Fruit fly (Drosophila melanogaster) whole organism, embryonic: Measurements from ENCODE around the gene Atg12.

Experiments
- Asciz ChIP-seq: fragments of 200-800 bp; sonication (Bioruptor generic); optimal IDR thresholded peaks from 2 replicates; lab custom pipeline; 2017; ENCODE audit warnings: missing biosample characterization, mild to moderate bottlenecking, missing genetic modification characterization, missing genetic modification reagents
- Bgb ChIP-seq: fragments of 200-800 bp; sonication (Bioruptor generic); IDR thresholded peaks from 2 replicates; pipeline ENCODE4 v1.3.6; 2022; ENCODE audit warnings: missing biosample characterization, missing genetic modification characterization; ENCODE audit not compliant: partially characterized antibody
- Blimp-1 ChIP-seq: fragments of 200-800 bp; sonication (Bioruptor generic); optimal IDR thresholded peaks from 3 replicates; lab custom pipeline; 2018; ENCODE audit warnings: missing biosample characterization, missing genetic modification characterization, mild to moderate bottlenecking, moderate library complexity, missing genetic modification reagents
- Bteb2 ChIP-seq: fragments of 200-800 bp; sonication (Bioruptor generic); optimal IDR thresholded peaks from 2 replicates; lab custom pipeline; 2016; ENCODE audit warnings: missing biosample characterization, missing genetic modification characterization
- CG11093 ChIP-seq: fragments of 200-800 bp; sonication (Bioruptor generic); IDR thresholded peaks from 3 replicates; pipeline ENCODE4 v1.3.6; 2022; ENCODE audit warnings: missing biosample characterization, missing genetic modification characterization
- CG12236 ChIP-seq: fragments of 200-800 bp; sonication (Bioruptor generic); optimal IDR thresholded peaks from 2 replicates; lab custom pipeline; 2016; ENCODE audit warnings: missing biosample characterization, missing genetic modification characterization
- CG1602 ChIP-seq: fragments of 200-800 bp; sonication (Bioruptor generic); optimal IDR thresholded peaks from 3 replicates; lab custom pipeline; 2016; ENCODE audit warnings: missing biosample characterization, missing genetic modification characterization
- CG16863 ChIP-seq: fragments of 200-800 bp; sonication (Bioruptor generic); optimal IDR thresholded peaks from 3 replicates; lab custom pipeline; 2016; ENCODE audit warnings: missing biosample characterization, missing genetic modification characterization
- CG17361 ChIP-seq: fragments of 200-800 bp; sonication (Bioruptor generic); IDR thresholded peaks from 3 replicates; pipeline ENCODE4 v1.3.6; 2022; ENCODE audit warnings: missing biosample characterization, missing genetic modification characterization
- CG17912 ChIP-seq: fragments of 200-800 bp; sonication (Bioruptor generic); optimal IDR thresholded peaks from 2 replicates; lab custom pipeline; 2018; ENCODE audit warnings: missing biosample characterization, mild to moderate bottlenecking, missing genetic modification characterization
- CG2875 ChIP-seq: fragments of 200-800 bp; sonication (Bioruptor generic); optimal IDR thresholded peaks from 2 replicates; lab custom pipeline; 2017; ENCODE audit warnings: missing biosample characterization, mild to moderate bottlenecking, missing genetic modification characterization, missing genetic modification reagents
- CG30431 ChIP-seq: fragments of 200-800 bp; sonication (Bioruptor generic); optimal IDR thresholded peaks from 2 replicates; lab custom pipeline; 2017; ENCODE audit warnings: missing biosample characterization, missing genetic modification characterization
- CG3838 ChIP-seq: fragments of 200-800 bp; sonication (Bioruptor generic); optimal IDR thresholded peaks from 3 replicates; lab custom pipeline; 2016; ENCODE audit warnings: missing biosample characterization, missing genetic modification characterization
- CG3847 ChIP-seq: fragments of 200-800 bp; sonication (Bioruptor generic); IDR thresholded peaks from 2 replicates; pipeline ENCODE4 v1.3.6; 2022; ENCODE audit warnings: missing biosample characterization, missing genetic modification characterization
- CG4424 ChIP-seq: fragments of 200-800 bp; sonication (Bioruptor generic); optimal IDR thresholded peaks from 3 replicates; lab custom pipeline; 2016; ENCODE audit warnings: missing biosample characterization, missing genetic modification characterization
- CG4730 ChIP-seq: fragments of 200-800 bp; sonication (Bioruptor generic); IDR thresholded peaks from 2 replicates; pipeline ENCODE4 v1.3.6; 2022; ENCODE audit warnings: missing biosample characterization, missing genetic modification characterization
- CG5953 ChIP-seq: fragments of 200-800 bp; sonication (Bioruptor generic); IDR thresholded peaks from 2 replicates; pipeline ENCODE4 v1.3.6; 2022; ENCODE audit warnings: missing biosample characterization, missing genetic modification characterization
- CG8089 ChIP-seq: fragments of 200-800 bp; sonication (Bioruptor generic); optimal IDR thresholded peaks from 3 replicates; lab custom pipeline; 2016; ENCODE audit warnings: missing biosample characterization, missing genetic modification characterization
- Dbx ChIP-seq: fragments of 200-800 bp; sonication (Bioruptor generic); IDR thresholded peaks from 3 replicates; pipeline ENCODE4 v1.3.6; 2022; ENCODE audit warnings: missing biosample characterization, missing genetic modification characterization
- Fer3 ChIP-seq: fragments of 200-800 bp; sonication (Bioruptor generic); optimal IDR thresholded peaks from 2 replicates; lab custom pipeline; 2018; ENCODE audit warnings: missing biosample characterization, mild to moderate bottlenecking, missing genetic modification characterization, moderate library complexity
- Hey ChIP-seq: fragments of 200-800 bp; sonication (Bioruptor generic); optimal IDR thresholded peaks from 3 replicates; lab custom pipeline; 2018; ENCODE audit warnings: missing biosample characterization, mild to moderate bottlenecking, missing genetic modification characterization
- HmgD ChIP-seq: fragments of 200-800 bp; sonication (Bioruptor generic); optimal IDR thresholded peaks from 3 replicates; lab custom pipeline; 2016; ENCODE audit warnings: missing biosample characterization, missing genetic modification characterization
- Hr3 ChIP-seq: fragments of 200-800 bp; sonication (Bioruptor generic); optimal IDR thresholded peaks from 3 replicates; lab custom pipeline; 2016; ENCODE audit warnings: missing biosample characterization, missing genetic modification characterization
- Lpt ChIP-seq: fragments of >200 bp; optimal IDR thresholded peaks from 2 replicates; lab custom pipeline; 2018; ENCODE audit warnings: missing biosample characterization, missing genetic modification characterization
- Med ChIP-seq: fragments of 200-800 bp; sonication (Bioruptor generic); peaks from one replicate; lab custom pipeline; 2016; ENCODE audit warnings: missing biosample characterization, missing genetic modification characterization, mild to moderate bottlenecking, inconsistent platforms, moderate library complexity
- Meics ChIP-seq: fragments of 200-800 bp; sonication (Bioruptor generic); optimal IDR thresholded peaks from 2 replicates; lab custom pipeline; 2017; ENCODE audit warnings: missing biosample characterization, mild to moderate bottlenecking, missing genetic modification characterization
- NC2α ChIP-seq: fragments of 200-800 bp; sonication (Bioruptor generic); optimal IDR thresholded peaks from 2 replicates; lab custom pipeline; 2016; ENCODE audit warnings: missing biosample characterization, missing genetic modification characterization
- Nf-YC ChIP-seq: fragments of 200-800 bp; optimal IDR thresholded peaks from 3 replicates; lab custom pipeline; 2019; ENCODE audit warnings: missing biosample characterization, mild to moderate bottlenecking, missing genetic modification characterization, moderate library complexity
- Oaz ChIP-seq: fragments of 200-800 bp; sonication (Bioruptor generic); IDR thresholded peaks from 2 replicates; pipeline ENCODE4 v1.3.6; 2022; ENCODE audit warnings: missing biosample characterization, missing genetic modification characterization
- Six4 ChIP-seq: fragments of 200-800 bp; sonication (Bioruptor generic); optimal IDR thresholded peaks from 2 replicates; lab custom pipeline; 2016; ENCODE audit warnings: missing biosample characterization, missing genetic modification characterization
- bab2 ChIP-seq: fragments of 200-800 bp; sonication (Bioruptor generic); optimal IDR thresholded peaks from 2 replicates; lab custom pipeline; 2016; ENCODE audit warnings: missing biosample characterization, missing genetic modification characterization
- chn ChIP-seq: fragments of 200-800 bp; sonication (Bioruptor generic); optimal IDR thresholded peaks from 2 replicates; lab custom pipeline; 2016; ENCODE audit warnings: missing biosample characterization, missing genetic modification characterization
- croc ChIP-seq: fragments of 200-800 bp; sonication (Bioruptor generic); conservative IDR thresholded peaks from 3 replicates; pipeline ENCODE4 v1.3.6; 2022; ENCODE audit warnings: missing biosample characterization, missing genetic modification characterization
- gce ChIP-seq: fragments of 200-800 bp; sonication (Bioruptor generic); IDR thresholded peaks from 3 replicates; pipeline ENCODE4 v1.3.6; 2022; ENCODE audit warnings: missing biosample characterization, missing genetic modification characterization
- hb ChIP-seq: fragments of 200-800 bp; sonication (Bioruptor generic); IDR thresholded peaks from 3 replicates; pipeline ENCODE4 v1.3.6; 2022; ENCODE audit warnings: missing biosample characterization, missing genetic modification characterization; ENCODE audit not compliant: partially characterized antibody
- hkb ChIP-seq, 2 experiments: fragments of 200-800 bp in 1 of 2; fragments of >200 bp in 1 of 2; sonication (Bioruptor generic) in 1 of 2; IDR thresholded peaks in 1 of 2; optimal IDR thresholded peaks in 1 of 2; 2 replicates each; pipeline versions ENCODE4 v1.3.6 to Lab custom; 2017 to 2022; ENCODE audit warnings: missing biosample characterization in 1 of 2, missing genetic modification characterization in 1 of 2
- ind ChIP-seq: fragments of 200-800 bp; sonication (Bioruptor generic); optimal IDR thresholded peaks from 3 replicates; lab custom pipeline; 2016; ENCODE audit warnings: missing biosample characterization, missing genetic modification characterization
- lilli ChIP-seq: fragments of 200-800 bp; sonication (Bioruptor generic); optimal IDR thresholded peaks from 3 replicates; lab custom pipeline; 2016; ENCODE audit warnings: missing biosample characterization, missing genetic modification characterization
- mam ChIP-seq: fragments of 200-800 bp; sonication (Bioruptor generic); optimal IDR thresholded peaks from 3 replicates; lab custom pipeline; 2016; ENCODE audit warnings: missing biosample characterization, missing genetic modification characterization
- mirr ChIP-seq: fragments of 200-800 bp; sonication (Bioruptor generic); optimal IDR thresholded peaks from 3 replicates; lab custom pipeline; 2018; ENCODE audit warnings: missing biosample characterization, mild to moderate bottlenecking, missing genetic modification characterization
- onecut ChIP-seq: fragments of 200-800 bp; sonication (Bioruptor generic); IDR thresholded peaks from 2 replicates; pipeline ENCODE4 v1.3.6; 2022; ENCODE audit warnings: missing biosample characterization, missing genetic modification characterization
- psq ChIP-seq: fragments of 200-800 bp; sonication (Bioruptor generic); optimal IDR thresholded peaks from 2 replicates; lab custom pipeline; 2017; ENCODE audit warnings: missing biosample characterization, missing genetic modification characterization
- pzg ChIP-seq: fragments of 200-800 bp; sonication (Bioruptor generic); optimal IDR thresholded peaks from 3 replicates; lab custom pipeline; 2018; ENCODE audit warnings: missing biosample characterization, mild to moderate bottlenecking, missing genetic modification characterization, moderate library complexity
- ro ChIP-seq: fragments of 200-800 bp; sonication (Bioruptor generic); IDR thresholded peaks from 2 replicates; pipeline ENCODE4 v1.3.6; 2022; ENCODE audit warnings: missing biosample characterization, missing genetic modification characterization
- run ChIP-seq: fragments of 200-800 bp; sonication (Bioruptor generic); optimal IDR thresholded peaks from 3 replicates; lab custom pipeline; 2018; ENCODE audit warnings: missing biosample characterization, mild to moderate bottlenecking, missing genetic modification characterization
- sug ChIP-seq: fragments of 200-800 bp; optimal IDR thresholded peaks from 2 replicates; lab custom pipeline; 2019; ENCODE audit warnings: missing biosample characterization, mild to moderate bottlenecking, missing genetic modification characterization, moderate library complexity
- tx ChIP-seq: fragments of 200-800 bp; sonication (Bioruptor generic); optimal IDR thresholded peaks from 2 replicates; lab custom pipeline; 2016; ENCODE audit warnings: missing biosample characterization, missing genetic modification characterization
- vvl ChIP-seq: fragments of 200-800 bp; sonication (Bioruptor generic); IDR thresholded peaks from 2 replicates; pipeline ENCODE4 v1.3.6; 2022; ENCODE audit warnings: missing biosample characterization, missing genetic modification characterization
- wdn ChIP-seq: fragments of 200-800 bp; sonication (Bioruptor generic); IDR thresholded peaks from 2 replicates; pipeline ENCODE4 v1.3.6; 2022; ENCODE audit warnings: missing biosample characterization, missing genetic modification characterization
- zen ChIP-seq: fragments of 200-800 bp; sonication (Bioruptor generic); optimal IDR thresholded peaks from 3 replicates; lab custom pipeline; 2018; ENCODE audit warnings: missing biosample characterization, mild to moderate bottlenecking, missing genetic modification characterization, moderate library complexity
- zf30C ChIP-seq: fragments of 200-800 bp; sonication (Bioruptor generic); optimal IDR thresholded peaks from 3 replicates; lab custom pipeline; 2018; ENCODE audit warnings: missing biosample characterization, mild to moderate bottlenecking, missing genetic modification characterization

Atg12 gene

DNA sequence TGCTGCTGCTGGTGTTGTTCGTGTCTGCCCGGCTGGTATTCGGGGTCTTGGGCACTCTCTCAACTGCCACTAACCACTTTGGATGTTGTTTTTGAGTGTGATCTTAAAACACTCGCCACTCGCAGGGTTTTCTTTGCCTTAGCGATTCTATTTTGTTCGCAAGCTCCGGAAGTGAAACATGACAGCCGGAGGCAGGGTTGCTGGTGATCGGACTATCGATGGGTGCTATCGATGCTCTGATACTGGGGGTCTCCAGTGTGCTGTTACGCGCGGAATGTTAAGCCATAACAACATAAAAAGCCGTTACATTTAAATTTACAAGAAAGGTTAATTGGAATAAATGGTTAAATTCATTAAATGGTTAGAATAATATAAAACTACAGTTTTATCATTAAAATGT lies 11.8 kb upstream of the Atg12 start, which contains the start of gene yps (continued):
- TF ChIP-seq pzg = peak; percentile 95
- TF ChIP-seq Fer3 (tag; lab: Kevin White, UChicago) = peak; percentile 95
- TF ChIP-seq Bgb = peak; percentile 89
- no peak for TF ChIP-seq hb (GFP tag; lab: Robert Waterston, UW)
- TF ChIP-seq CG17361 (GFP tag; lab: Robert Waterston, UW) = peak; percentile 83
- peak; percentile 95 for TF ChIP-seq Hey (tag; lab: Kevin White, UChicago)
- TF ChIP-seq wdn (GFP tag; lab: Robert Waterston, UW) = peak; percentile 88
- TF ChIP-seq CG3847 (GFP tag; lab: Robert Waterston, UW) = peak; percentile 87
- TF ChIP-seq CG5953 (GFP tag; lab: Robert Waterston, UW) = peak; percentile 88
- TF ChIP-seq ind (GFP tag; lab: Kevin White, UChicago) = peak; percentile 75
- TF ChIP-seq sug = peak; percentile 95
- TF ChIP-seq Lpt = no peak
- TF ChIP-seq CG2875 (GFP tag; lab: Kevin White, UChicago) = peak; percentile 95
- TF ChIP-seq ro (GFP tag; lab: Robert Waterston, UW) = no peak
- peak; percentile 78 for TF ChIP-seq bab2 (GFP tag; lab: Kevin White, UChicago)
- TF ChIP-seq Blimp-1 = no peak
- peak; percentile 84 for TF ChIP-seq CG16863 (GFP tag; lab: Kevin White, UChicago)
- peak; percentile 90 for TF ChIP-seq Six4
- no peak for TF ChIP-seq hkb (optimal IDR thresholded peaks at IDR 0.05; lab: Kevin White, UChicago)
- peak; percentile 94 for TF ChIP-seq hkb (GFP tag; IDR thresholded peaks at IDR 0.05; lab: Robert Waterston, UW)
- TF ChIP-seq CG17912 (GFP tag; lab: Kevin White, UChicago) = peak; percentile 99
- TF ChIP-seq Nf-YC (tag; lab: Kevin White, UChicago) = peak; percentile 78
- TF ChIP-seq CG11093 (GFP tag; lab: Robert Waterston, UW) = 0 out of 3 replicates have a peak, but pooled peaks have one; percentile 8
- TF ChIP-seq run (tag; lab: Kevin White, UChicago) = peak; percentile 81
- TF ChIP-seq zf30C (GFP tag; lab: Kevin White, UChicago) = peak; percentile 71
- peak; percentile 69 for TF ChIP-seq tx (GFP tag; lab: Kevin White, UChicago)
- TF ChIP-seq croc = peak; percentile 51; the same call in 2 of the 3 replicates
- TF ChIP-seq vvl (GFP tag; lab: Robert Waterston, UW) = peak; percentile 97
- peak; percentile 98 for TF ChIP-seq Meics (GFP tag; lab: Kevin White, UChicago)
- peak; percentile 95; the same call in 2 of the 3 replicates for TF ChIP-seq gce (GFP tag; lab: Robert Waterston, UW)
- TF ChIP-seq NC2α = peak; percentile 87
- peak; percentile 93 for TF ChIP-seq Bteb2 (GFP tag; lab: Kevin White, UChicago)
- peak; percentile 77 for TF ChIP-seq mam (GFP tag; lab: Kevin White, UChicago)
- peak; percentile 74 for TF ChIP-seq Hr3 (GFP tag; lab: Kevin White, UChicago)
- TF ChIP-seq CG12236 (GFP tag; lab: Kevin White, UChicago) = peak; percentile 94
- peak; percentile 95 for TF ChIP-seq Asciz
- TF ChIP-seq Oaz (GFP tag; lab: Robert Waterston, UW) = peak; percentile 72
- TF ChIP-seq CG4424 = peak; percentile 92
- peak; percentile 91 for TF ChIP-seq CG3838 (GFP tag; lab: Kevin White, UChicago)
- peak; percentile 92 for TF ChIP-seq Dbx (GFP tag; lab: Robert Waterston, UW)
- peak; percentile 94 for TF ChIP-seq CG8089 (GFP tag; lab: Kevin White, UChicago)
- TF ChIP-seq lilli (GFP tag; lab: Kevin White, UChicago) = peak; percentile 86
- peak; percentile 77 for TF ChIP-seq CG30431 (GFP tag; lab: Kevin White, UChicago)
- TF ChIP-seq HmgD = peak; percentile 95
- TF ChIP-seq chn (GFP tag; lab: Kevin White, UChicago) = peak; percentile 83
- TF ChIP-seq zen (tag; lab: Kevin White, UChicago) = peak; percentile 77
- TF ChIP-seq onecut (GFP tag; lab: Robert Waterston, UW) = peak; percentile 95
- TF ChIP-seq Med (GFP tag; lab: Kevin White, UChicago) = peak; percentile 100
- TF ChIP-seq CG1602 (GFP tag; lab: Kevin White, UChicago) = peak; percentile 61
- TF ChIP-seq CG4730 (GFP tag; lab: Robert Waterston, UW) = peak; percentile 69
- peak; percentile 61 for TF ChIP-seq psq (GFP tag; lab: Kevin White, UChicago)
- peak; percentile 99 for TF ChIP-seq mirr (GFP tag; lab: Kevin White, UChicago)
